Worm (Caenorhabditis elegans): Measurements from ENCODE around the gene R08A2.5.

DNA sequence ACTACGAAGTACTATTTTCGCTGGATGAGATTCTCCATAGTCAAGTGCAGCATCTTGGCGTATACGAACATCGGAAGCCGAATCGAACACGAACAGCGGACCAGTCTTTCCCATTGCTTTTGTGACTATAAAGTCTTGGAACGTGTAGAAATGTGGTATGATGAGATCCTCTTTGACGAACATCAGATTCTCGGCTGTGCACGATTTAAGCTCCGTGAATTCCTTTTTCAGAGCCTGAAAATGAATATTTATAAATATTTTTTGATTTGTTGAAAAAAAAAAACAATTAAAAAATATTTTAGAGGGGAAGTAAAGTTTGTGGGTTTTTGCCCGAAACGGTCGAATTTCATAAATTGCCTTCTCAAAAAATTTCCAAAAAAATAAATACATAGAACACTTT, 28.5 kb upstream of the R08A2.5 start:
- TF ChIP-seq sea-1 (GFP tag; conservative IDR thresholded peaks at IDR 0.05) (no peak), ama-1 (optimal IDR thresholded peaks at IDR 0.05) (no peak), hmbx-1 (tag; optimal IDR thresholded peaks at IDR 0.05) (no peak), tra-4 (tag; optimal IDR thresholded peaks at IDR 0.05) (no peak), tbx-37 (GFP tag; conservative IDR thresholded peaks at IDR 0.05) (no peak), hnd-1 (tag; optimal IDR thresholded peaks at IDR 0.05) (no peak), ceh-36 (tag; optimal IDR thresholded peaks at IDR 0.05) (no peak), tbx-11 (GFP tag; IDR thresholded peaks at IDR 0.05) (no peak), B0310.2 (tag; optimal IDR thresholded peaks at IDR 0.05) (no peak), flt-1 (GFP tag; IDR thresholded peaks at IDR 0.05) (no peak), pes-1 (GFP tag; IDR thresholded peaks at IDR 0.05) (no peak)

Data from whole organism, early embryonic.